Fruit fly (Drosophila melanogaster) whole organism, prepupa: Measurements from ENCODE around the gene CG8066.

Source experiments
- CG6808 ChIP-seq: fragments of 200-800 bp; sonication (Bioruptor generic); optimal IDR thresholded peaks from 3 replicates; lab custom pipeline; 2017; ENCODE audit warnings: missing biosample characterization, missing genetic modification characterization, mild to moderate bottlenecking, moderate library complexity, missing genetic modification reagents
- Ets21C ChIP-seq: fragments of 200-800 bp; sonication (Bioruptor generic); optimal IDR thresholded peaks from 3 replicates; lab custom pipeline; 2016; ENCODE audit warnings: missing biosample characterization, missing genetic modification characterization
- Sox102F ChIP-seq: fragments of 200-800 bp; sonication (Bioruptor generic); optimal IDR thresholded peaks from 2 replicates; lab custom pipeline; 2016; ENCODE audit warnings: missing biosample characterization, mild to moderate bottlenecking, missing genetic modification characterization
- Sox15 ChIP-seq: fragments of 200-800 bp; sonication (Bioruptor generic); optimal IDR thresholded peaks from 3 replicates; lab custom pipeline; 2016; ENCODE audit warnings: missing biosample characterization, missing genetic modification characterization
- salr ChIP-seq, 2 experiments: fragments of 200-800 bp; sonication (Bioruptor generic); optimal IDR thresholded peaks; 3 replicates each; lab custom pipeline; 2016 to 2018; ENCODE audit warnings: missing biosample characterization in 2 of 2, missing genetic modification characterization in 2 of 2, mild to moderate bottlenecking in 1 of 2
- topi ChIP-seq: fragments of 200-800 bp; sonication (Bioruptor generic); optimal IDR thresholded peaks from 3 replicates; lab custom pipeline; 2016; ENCODE audit warnings: missing biosample characterization, missing genetic modification characterization

dm6 chr3R:14558383-14558883 is 10.2 kb downstream of the CG8066 start:
- peak; percentile 49 for TF ChIP-seq CG6808 (GFP tag; lab: Kevin White, UChicago)
- peak; percentile 61 for TF ChIP-seq topi (GFP tag; lab: Kevin White, UChicago)
- peak; percentile 49 for TF ChIP-seq Sox102F
- peak; percentile 24 to 78 for TF ChIP-seq salr (GFP tag; optimal IDR thresholded peaks at IDR 0.05; lab: Kevin White, UChicago)
- peak; percentile 32 for TF ChIP-seq Sox15 (GFP tag; lab: Kevin White, UChicago)
- peak; percentile 15 for TF ChIP-seq Ets21C
